Worm (Caenorhabditis elegans) whole organism, L4 larva: Measurements from ENCODE around the gene F31B12.4.

Experiments
- F44E2.7 ChIP-seq: fragments of 200-800 bp; sonication (Bioruptor generic); IDR thresholded peaks from 2 replicates; pipeline ENCODE4 v2.1.2; 2022; ENCODE audit warnings: missing genetic modification characterization, missing compliant biosample characterization
- T26A8.4 ChIP-seq: fragments of 200-800 bp; sonication (Bioruptor generic); IDR thresholded peaks from 2 replicates; pipeline ENCODE4 v1.3.6; 2022; ENCODE audit warnings: missing genetic modification characterization, missing compliant biosample characterization
- Y105C5A.15 ChIP-seq: fragments of 200-800 bp; sonication (Bioruptor generic); IDR thresholded peaks from 2 replicates; pipeline ENCODE4 v1.3.6; 2022; ENCODE audit warnings: missing genetic modification characterization, missing compliant biosample characterization
- ama-1 ChIP-seq: fragments of 150-350 bp; optimal IDR thresholded peaks from 2 replicates; lab custom pipeline; 2014; ENCODE audit warnings: inconsistent platforms, mixed read lengths
- daf-12 ChIP-seq: fragments of 150-350 bp; optimal IDR thresholded peaks from 2 replicates; lab custom pipeline; 2014; ENCODE audit warnings: missing biosample characterization, missing genetic modification reagents, missing genetic modification characterization
- daf-16 ChIP-seq, 3 experiments: sonication (generic microtip); optimal IDR thresholded peaks; 2 replicates each; lab custom pipeline; 2016 to 2017; ENCODE audit warnings: missing genetic modification characterization in 3 of 3, missing genetic modification reagents in 3 of 3, mild to moderate bottlenecking in 2 of 3, missing compliant biosample characterization in 2 of 3, missing biosample characterization in 1 of 3, moderate library complexity in 1 of 3
- daf-19 ChIP-seq: fragments of 200-800 bp; sonication (Bioruptor generic); conservative IDR thresholded peaks from 2 replicates; pipeline ENCODE4 v1.3.6; 2022; ENCODE audit warnings: missing genetic modification characterization, missing compliant biosample characterization
- dmd-6 ChIP-seq: fragments of 200-800 bp; sonication (Bioruptor generic); IDR thresholded peaks from 2 replicates; pipeline ENCODE4 v1.3.6; 2022; ENCODE audit warnings: missing genetic modification reagents, missing genetic modification characterization, missing compliant biosample characterization
- dmd-9 ChIP-seq: fragments of 200-800 bp; sonication (Bioruptor generic); IDR thresholded peaks from 2 replicates; pipeline ENCODE4 v1.3.6; 2022; ENCODE audit warnings: missing genetic modification reagents, missing genetic modification characterization, missing compliant biosample characterization
- duxl-1 ChIP-seq: sonication (generic microtip); optimal IDR thresholded peaks from 2 replicates; lab custom pipeline; 2016; ENCODE audit warnings: mild to moderate bottlenecking, missing genetic modification characterization, moderate library complexity, missing compliant biosample characterization; ENCODE audit not compliant: poor library complexity
- dve-1 ChIP-seq: sonication (generic microtip); optimal IDR thresholded peaks from 2 replicates; lab custom pipeline; 2017; ENCODE audit warnings: antibody characterized with exemption, mild to moderate bottlenecking, missing genetic modification characterization, missing compliant biosample characterization; ENCODE audit not compliant: insufficient read depth
- fkh-10 ChIP-seq: fragments of 150-350 bp; optimal IDR thresholded peaks from 2 replicates; lab custom pipeline; 2014; ENCODE audit warnings: missing biosample characterization, missing genetic modification reagents, missing genetic modification characterization
- hlh-11 ChIP-seq: fragments of 200-800 bp; sonication (Bioruptor generic); optimal IDR thresholded peaks from 2 replicates; lab custom pipeline; 2018; ENCODE audit warnings: mild to moderate bottlenecking, missing genetic modification characterization, missing compliant biosample characterization
- hlh-30 ChIP-seq: sonication (generic microtip); optimal IDR thresholded peaks from 2 replicates; lab custom pipeline; 2017; ENCODE audit warnings: antibody characterized with exemption, mild to moderate bottlenecking, missing genetic modification characterization, missing compliant biosample characterization; ENCODE audit not compliant: insufficient read depth
- hmg-1.1 ChIP-seq: fragments of 200-800 bp; sonication (Bioruptor generic); IDR thresholded peaks from 2 replicates; pipeline ENCODE4 v1.3.6; 2022; ENCODE audit warnings: missing genetic modification reagents, missing genetic modification characterization, missing compliant biosample characterization
- jun-1 ChIP-seq: fragments of 150-350 bp; optimal IDR thresholded peaks from 2 replicates; lab custom pipeline; 2014; ENCODE audit warnings: missing biosample characterization, missing genetic modification reagents, missing genetic modification characterization
- lin-29 ChIP-seq: fragments of 200-800 bp; sonication (Bioruptor generic); IDR thresholded peaks from 2 replicates; pipeline ENCODE4 v1.3.6; 2022; ENCODE audit warnings: missing genetic modification reagents, missing genetic modification characterization, missing compliant biosample characterization
- lsy-2 ChIP-seq, 2 experiments: fragments of 150-350 bp in 1 of 2; sonication (generic microtip) in 1 of 2; optimal IDR thresholded peaks; 2 replicates each; lab custom pipeline; 2014 to 2017; ENCODE audit warnings: missing biosample characterization in 2 of 2, missing genetic modification characterization in 2 of 2
- mes-2 ChIP-seq: sonication (generic microtip); optimal IDR thresholded peaks from 2 replicates; lab custom pipeline; 2016; ENCODE audit warnings: missing genotype, mild to moderate bottlenecking, missing genetic modification characterization, missing compliant biosample characterization; ENCODE audit not compliant: poor library complexity, severe bottlenecking
- mxl-3 ChIP-seq: fragments of 200-800 bp; sonication (Bioruptor generic); optimal IDR thresholded peaks from 2 replicates; lab custom pipeline; 2018; ENCODE audit warnings: mild to moderate bottlenecking, missing genetic modification characterization, missing compliant biosample characterization
- nhr-28 ChIP-seq: fragments of 150-350 bp; optimal IDR thresholded peaks from 2 replicates; lab custom pipeline; 2014; ENCODE audit warnings: missing biosample characterization, missing genetic modification characterization
- nhr-41 ChIP-seq: fragments of 200-800 bp; sonication (Bioruptor generic); IDR thresholded peaks from 2 replicates; pipeline ENCODE4 v1.3.6; 2022; ENCODE audit warnings: missing genetic modification reagents, missing genetic modification characterization, missing compliant biosample characterization
- nhr-42 ChIP-seq: fragments of 200-800 bp; sonication (Bioruptor generic); IDR thresholded peaks from 2 replicates; pipeline ENCODE4 v1.3.6; 2022; ENCODE audit warnings: missing genetic modification characterization, missing compliant biosample characterization
- nhr-76 ChIP-seq: fragments of 150-350 bp; optimal IDR thresholded peaks from 2 replicates; lab custom pipeline; 2014; ENCODE audit warnings: missing biosample characterization, missing genetic modification characterization
- nhr-77 ChIP-seq: fragments of 150-350 bp; optimal IDR thresholded peaks from 2 replicates; lab custom pipeline; 2014; ENCODE audit warnings: missing biosample characterization, missing genetic modification characterization
- php-3 ChIP-seq: fragments of 200-800 bp; sonication (Bioruptor generic); IDR thresholded peaks from 2 replicates; pipeline ENCODE4 v1.3.6; 2022; ENCODE audit warnings: missing genetic modification reagents, missing genetic modification characterization, missing compliant biosample characterization
- pqm-1 ChIP-seq: sonication (generic microtip); optimal IDR thresholded peaks from 2 replicates; lab custom pipeline; 2017; ENCODE audit warnings: missing biosample characterization, missing genetic modification characterization
- snpc-1.2 ChIP-seq: fragments of 200-800 bp; sonication (Bioruptor generic); IDR thresholded peaks from 2 replicates; pipeline ENCODE4 v1.3.6; 2022; ENCODE audit warnings: missing genetic modification reagents, missing genetic modification characterization, missing compliant biosample characterization
- snpc-4 ChIP-seq: fragments of 150-350 bp; optimal IDR thresholded peaks from 2 replicates; lab custom pipeline; 2014; ENCODE audit warnings: missing biosample characterization, missing genetic modification characterization
- spr-3 ChIP-seq: fragments of 200-800 bp; sonication (Bioruptor generic); optimal IDR thresholded peaks from 2 replicates; lab custom pipeline; 2018; ENCODE audit warnings: mild to moderate bottlenecking, missing genetic modification characterization, missing compliant biosample characterization
- unc-39 ChIP-seq: sonication (generic microtip); optimal IDR thresholded peaks from 2 replicates; lab custom pipeline; 2017; ENCODE audit warnings: missing biosample characterization, missing genetic modification characterization
- unc-62 ChIP-seq, 3 experiments: fragments of 150-350 bp in 1 of 3; sonication (generic microtip); optimal IDR thresholded peaks in 2 of 3; peaks in 1 of 3; 1 replicate in 1 of 3; 2 replicates in 2 of 3; lab custom pipeline; 2014 to 2017; ENCODE audit warnings: missing biosample characterization in 3 of 3, missing genetic modification characterization in 3 of 3, missing genetic modification reagents in 3 of 3, missing genotype in 1 of 3
- vab-7 ChIP-seq: fragments of 200-800 bp; sonication (Bioruptor generic); IDR thresholded peaks from 2 replicates; pipeline ENCODE4 v1.3.6; 2022; ENCODE audit warnings: missing genetic modification reagents, missing genetic modification characterization, missing compliant biosample characterization

F31B12.4 gene

DNA sequence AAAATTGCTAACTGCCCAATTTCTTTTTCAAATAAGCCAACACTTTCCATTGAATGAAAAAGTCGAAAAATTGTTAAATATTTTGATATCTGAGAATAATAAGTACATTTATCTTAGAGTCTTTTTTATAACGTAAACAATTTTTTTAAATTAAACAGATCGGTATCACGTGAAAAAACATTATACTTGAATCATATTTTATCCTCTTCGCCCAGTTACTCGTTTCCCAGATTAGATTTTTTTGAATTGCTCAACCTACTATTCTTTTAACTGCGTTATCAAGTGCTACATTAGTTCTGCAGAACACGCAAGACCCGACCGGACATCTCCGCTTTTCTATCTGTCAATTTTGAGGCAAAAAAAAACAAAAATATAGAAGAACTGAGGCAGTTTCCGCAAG lies at the start of gene F31B12.4:
Gene F31B12.4 (plus strand): TSS at position 301 of the 400 bp plus-strand sequence.
- TF ChIP-seq lsy-2 (tag; optimal IDR thresholded peaks at IDR 0.05; lab: Kevin White, UChicago) (no peak), T26A8.4 (GFP tag; lab: Robert Waterston, UW) (no peak), nhr-76 (no peak), snpc-1.2 (GFP tag; lab: Robert Waterston, UW) (no peak), hmg-1.1 (GFP tag; lab: Robert Waterston, UW) (no peak), daf-19 (no peak), fkh-10 (GFP tag; lab: Kevin White, UChicago) (no peak)
- TF ChIP-seq, all 104 proteins: peak for 0

ce11 chrX:10756185-10756584 lies 48.4 kb upstream of the F31B12.4 start:
- peak; percentile 13 for TF ChIP-seq nhr-77 (tag; lab: Kevin White, UChicago)
- TF ChIP-seq dmd-6 (GFP tag; lab: Robert Waterston, UW) = 0 out of 2 replicates have a peak, but pooled peaks have one; percentile 12
- peak; percentile 0 for TF ChIP-seq hlh-11 (tag; lab: Kevin White, UChicago)
- TF ChIP-seq nhr-42 (GFP tag; lab: Robert Waterston, UW) = peak; percentile 51; the same call in 1 of the 2 replicates
- TF ChIP-seq lin-29 (GFP tag; lab: Robert Waterston, UW) = 0 out of 2 replicates have a peak, but pooled peaks have one; percentile 27
- no peak for TF ChIP-seq daf-16 (GFP tag; optimal IDR thresholded peaks at IDR 0.05; lab: Kevin White, UChicago)
- TF ChIP-seq daf-16 (tag; optimal IDR thresholded peaks at IDR 0.05; lab: Kevin White, UChicago) = no peak
- no peak for TF ChIP-seq unc-39
- peak; percentile 2 for TF ChIP-seq nhr-28 (tag; lab: Kevin White, UChicago)
- peak; percentile 54 for TF ChIP-seq duxl-1
- no peak for TF ChIP-seq nhr-41 (GFP tag; lab: Robert Waterston, UW)

- TF ChIP-seq mes-2 (no peak), lsy-2 (tag; optimal IDR thresholded peaks at IDR 0.05; lab: Kevin White, UChicago) (no peak), ama-1 (no peak), dmd-9 (GFP tag; lab: Robert Waterston, UW) (no peak), vab-7 (no peak)
- TF ChIP-seq, all 104 proteins: peak for 0
These were observed 46.9 kb upstream of the F31B12.4 start, which contains the start of gene R07A4.4 for ce11 chrX:10757608-10758007. TSS of gene R07A4.4 (minus strand) at chrX:10757708.

- TF ChIP-seq Y105C5A.15 (GFP tag; lab: Robert Waterston, UW) = no peak
- no peak for TF ChIP-seq F44E2.7 (GFP tag; lab: Robert Waterston, UW)
- peak in 1 of 2 experiments; percentile 50 for TF ChIP-seq unc-62 (GFP tag; optimal IDR thresholded peaks at IDR 0.05 in 1 of 2; lab: Kevin White, UChicago)
- no peak for TF ChIP-seq unc-62 (tag; optimal IDR thresholded peaks at IDR 0.05; lab: Kevin White, UChicago)
- TF ChIP-seq spr-3 (GFP tag; lab: Kevin White, UChicago) = no peak
- TF ChIP-seq vab-7 = no peak
These were observed 46.1 kb upstream of the F31B12.4 start for ce11 chrX:10758453-10758852.

DNA sequence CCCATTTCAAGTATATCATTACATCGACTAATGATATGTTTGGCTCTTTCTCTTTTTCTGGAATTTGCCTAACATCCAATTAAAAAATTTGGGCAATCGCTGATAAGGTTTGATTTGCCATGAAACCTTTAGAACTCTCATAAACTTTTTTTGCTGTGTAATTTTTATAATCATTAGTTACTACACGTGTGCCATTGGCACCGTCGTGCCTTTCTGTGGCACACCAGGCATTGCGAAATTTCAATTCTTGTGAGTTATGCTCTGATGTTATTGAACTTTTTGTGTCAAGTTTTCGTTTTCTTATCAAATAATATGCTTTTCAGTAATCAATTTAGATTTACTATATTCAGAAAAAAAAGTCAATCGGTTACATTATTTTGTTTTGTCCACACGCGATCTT lies 43.6 kb upstream of the F31B12.4 start:
- TF ChIP-seq hlh-11 (tag; lab: Kevin White, UChicago) = peak; percentile 6
- TF ChIP-seq dve-1 (tag; lab: Kevin White, UChicago) = peak; percentile 66
- TF ChIP-seq daf-12 (tag; lab: Kevin White, UChicago) = no peak
- peak; percentile 43 for TF ChIP-seq pqm-1 (tag; lab: Kevin White, UChicago)
- peak; percentile 64 for TF ChIP-seq php-3
- peak; percentile 55 for TF ChIP-seq mxl-3 (GFP tag; lab: Kevin White, UChicago)
- TF ChIP-seq snpc-4 (tag; lab: Kevin White, UChicago) = no peak
- peak; percentile 26; the same call in 1 of the 2 replicates for TF ChIP-seq dmd-6 (GFP tag; lab: Robert Waterston, UW)
- peak; percentile 42 for TF ChIP-seq hlh-30 (tag; lab: Kevin White, UChicago)
- no peak for TF ChIP-seq daf-16 (GFP tag; optimal IDR thresholded peaks at IDR 0.05; lab: Kevin White, UChicago)
- peak; percentile 43 for TF ChIP-seq daf-16 (tag; optimal IDR thresholded peaks at IDR 0.05; lab: Kevin White, UChicago)
- no peak for TF ChIP-seq jun-1 (tag; lab: Kevin White, UChicago)
